Fruit fly (Drosophila melanogaster) whole organism, pupa: Measurements from ENCODE around the gene AttD.

ENCODE experiments used
- CG10348 ChIP-seq: fragments of 200-800 bp; sonication (Bioruptor generic); IDR thresholded peaks from 2 replicates; pipeline ENCODE4 v1.3.6; 2022; ENCODE audit warnings: missing biosample characterization, missing genetic modification characterization
- CG12605 ChIP-seq: fragments of 200-800 bp; sonication (Bioruptor generic); IDR thresholded peaks from 2 replicates; pipeline ENCODE4 v1.3.6; 2022; ENCODE audit warnings: missing biosample characterization, missing genetic modification characterization
- CG13204 ChIP-seq: fragments of 200-800 bp; sonication (Bioruptor generic); optimal IDR thresholded peaks from 2 replicates; lab custom pipeline; 2018; ENCODE audit warnings: missing biosample characterization, mild to moderate bottlenecking, missing genetic modification characterization, moderate library complexity
- CG14655 ChIP-seq: fragments of 200-800 bp; sonication (Bioruptor generic); optimal IDR thresholded peaks from 3 replicates; lab custom pipeline; 2017; ENCODE audit warnings: mild to moderate bottlenecking, missing biosample characterization, missing genetic modification reagents, missing genetic modification characterization
- CG15710 ChIP-seq: fragments of 200-800 bp; sonication (Bioruptor generic); optimal IDR thresholded peaks from 2 replicates; lab custom pipeline; 2018; ENCODE audit warnings: missing biosample characterization, mild to moderate bottlenecking, missing genetic modification characterization, moderate library complexity
- CG17806 ChIP-seq: fragments of 200-800 bp; sonication (Bioruptor generic); optimal IDR thresholded peaks from 2 replicates; lab custom pipeline; 2018; ENCODE audit warnings: missing biosample characterization, mild to moderate bottlenecking, missing genetic modification characterization, moderate library complexity
- CG32121 ChIP-seq: fragments of 200-800 bp; sonication (Bioruptor generic); IDR thresholded peaks from 2 replicates; pipeline ENCODE4 v1.3.6; 2022; ENCODE audit warnings: missing biosample characterization, missing genetic modification characterization
- CG34367 ChIP-seq: fragments of 200-800 bp; sonication (Bioruptor generic); optimal IDR thresholded peaks from 2 replicates; lab custom pipeline; 2018; ENCODE audit warnings: missing biosample characterization, mild to moderate bottlenecking, missing genetic modification characterization
- CG4496 ChIP-seq: fragments of 200-800 bp; sonication (Bioruptor generic); IDR thresholded peaks from 3 replicates; pipeline ENCODE4 v1.3.6; 2022; ENCODE audit warnings: missing biosample characterization, missing genetic modification characterization
- CG8159 ChIP-seq: fragments of 200-800 bp; sonication (Bioruptor generic); optimal IDR thresholded peaks from 3 replicates; lab custom pipeline; 2018; ENCODE audit warnings: missing biosample characterization, mild to moderate bottlenecking, missing genetic modification characterization, moderate library complexity
- CG8301 ChIP-seq: fragments of 200-800 bp; sonication (Bioruptor generic); optimal IDR thresholded peaks from 2 replicates; lab custom pipeline; 2018; ENCODE audit warnings: missing biosample characterization, mild to moderate bottlenecking, missing genetic modification characterization
- CG9948 ChIP-seq: fragments of 200-800 bp; sonication (Bioruptor generic); optimal IDR thresholded peaks from 2 replicates; lab custom pipeline; 2018; ENCODE audit warnings: missing biosample characterization, mild to moderate bottlenecking, missing genetic modification characterization, moderate library complexity
- D1 ChIP-seq: fragments of 200-800 bp; sonication (Bioruptor generic); optimal IDR thresholded peaks from 2 replicates; lab custom pipeline; 2018; ENCODE audit warnings: missing biosample characterization, mild to moderate bottlenecking, missing genetic modification characterization, moderate library complexity
- EcR ChIP-seq: fragments of 200-800 bp; sonication (Bioruptor generic); optimal IDR thresholded peaks from 3 replicates; lab custom pipeline; 2019; ENCODE audit warnings: missing biosample characterization, missing genetic modification characterization, mild to moderate bottlenecking, moderate library complexity, missing genetic modification reagents
- Ets98B ChIP-seq: fragments of 200-800 bp; sonication (Bioruptor generic); IDR thresholded peaks from 2 replicates; pipeline ENCODE4 v1.3.6; 2022; ENCODE audit warnings: missing biosample characterization, missing genetic modification characterization
- Pif1A ChIP-seq: fragments of 200-800 bp; sonication (Bioruptor generic); optimal IDR thresholded peaks from 3 replicates; lab custom pipeline; 2016; ENCODE audit warnings: missing biosample characterization, missing genetic modification characterization
- Pif1B ChIP-seq: fragments of 200-800 bp; sonication (Bioruptor generic); optimal IDR thresholded peaks from 3 replicates; lab custom pipeline; 2016; ENCODE audit warnings: missing biosample characterization, missing genetic modification characterization
- Snoo ChIP-seq: fragments of 200-800 bp; sonication (Bioruptor generic); optimal IDR thresholded peaks from 3 replicates; lab custom pipeline; 2017; ENCODE audit warnings: missing biosample characterization, mild to moderate bottlenecking, missing genetic modification characterization, inconsistent platforms
- fd96Ca ChIP-seq: fragments of 200-800 bp; sonication (Bioruptor generic); IDR thresholded peaks from 3 replicates; pipeline ENCODE4 v1.3.6; 2022; ENCODE audit warnings: missing biosample characterization, missing genetic modification characterization
- gl ChIP-seq: fragments of 200-800 bp; sonication (Bioruptor generic); optimal IDR thresholded peaks from 2 replicates; lab custom pipeline; 2018; ENCODE audit warnings: missing biosample characterization, mild to moderate bottlenecking, missing genetic modification characterization
- rn ChIP-seq: fragments of 200-800 bp; sonication (Bioruptor generic); IDR thresholded peaks from 2 replicates; pipeline ENCODE4 v1.3.6; 2022; ENCODE audit warnings: missing biosample characterization, missing genetic modification characterization

Gene AttD

dm6 chr3R:17618699-17619150, 6.3 kb upstream of the AttD start, which contains the start of the genes CG14324 and CG14326:
CG14324 (minus strand) TSS chr3R:17618799.
CG14326 (plus strand) TSS chr3R:17619100.
- TF ChIP-seq CG10348 (GFP tag; lab: Robert Waterston, UW) (no peak), CG17806 (tag; lab: Kevin White, UChicago) (no peak), CG8159 (no peak), rn (no peak), CG15710 (no peak), CG32121 (GFP tag; lab: Robert Waterston, UW) (no peak), Pif1B (GFP tag; lab: Kevin White, UChicago) (no peak), CG4496 (GFP tag; lab: Robert Waterston, UW) (no peak)

- peak; percentile 79 for TF ChIP-seq Ets98B (GFP tag; lab: Robert Waterston, UW)
- peak; percentile 55 for TF ChIP-seq CG17806 (tag; lab: Kevin White, UChicago)
- peak; percentile 58; the same call in 1 of the 2 replicates for TF ChIP-seq rn
- TF ChIP-seq CG15710: peak; percentile 55
- TF ChIP-seq D1 (tag; lab: Kevin White, UChicago): peak; percentile 45
- TF ChIP-seq CG4496 (GFP tag; lab: Robert Waterston, UW): peak; percentile 83
- peak; percentile 61 for TF ChIP-seq Pif1A (GFP tag; lab: Kevin White, UChicago)
- TF ChIP-seq Pif1B (GFP tag; lab: Kevin White, UChicago): peak; percentile 82
- peak; percentile 36 for TF ChIP-seq CG9948 (tag; lab: Kevin White, UChicago)
- peak; percentile 98 for TF ChIP-seq CG12605 (GFP tag; lab: Robert Waterston, UW)
- peak; percentile 55 for TF ChIP-seq CG32121 (GFP tag; lab: Robert Waterston, UW)
- TF ChIP-seq CG10348 (GFP tag; lab: Robert Waterston, UW): no peak
- peak; percentile 68 for TF ChIP-seq CG8159
- TF ChIP-seq fd96Ca: peak; percentile 64
- peak; percentile 39 for TF ChIP-seq CG13204 (GFP tag; lab: Kevin White, UChicago)
- peak; percentile 46 for TF ChIP-seq EcR
- peak; percentile 87 for TF ChIP-seq gl (tag; lab: Kevin White, UChicago)
- TF ChIP-seq CG34367: peak; percentile 30
- TF ChIP-seq CG8301: peak; percentile 66
- peak; percentile 47 for TF ChIP-seq Snoo (tag; lab: Kevin White, UChicago)
- peak; percentile 62 for TF ChIP-seq CG14655 (GFP tag; lab: Kevin White, UChicago)
Observed at dm6 chr3R:17619726-17620282, 5.3 kb upstream of the AttD start.

- TF ChIP-seq gl (tag; lab: Kevin White, UChicago): no peak
- TF ChIP-seq EcR: no peak
- no peak for TF ChIP-seq CG9948 (tag; lab: Kevin White, UChicago)
- no peak for TF ChIP-seq CG34367
- no peak for TF ChIP-seq Pif1B (GFP tag; lab: Kevin White, UChicago)
- TF ChIP-seq Ets98B (GFP tag; lab: Robert Waterston, UW): no peak
- no peak for TF ChIP-seq CG17806 (tag; lab: Kevin White, UChicago)
- TF ChIP-seq rn: no peak
- TF ChIP-seq CG4496 (GFP tag; lab: Robert Waterston, UW): no peak
- no peak for TF ChIP-seq CG10348 (GFP tag; lab: Robert Waterston, UW)
- no peak for TF ChIP-seq CG15710
- TF ChIP-seq CG14655 (GFP tag; lab: Kevin White, UChicago): no peak
- TF ChIP-seq Snoo (tag; lab: Kevin White, UChicago): no peak
Observed at dm6 chr3R:17622062-17622766, 2.9 kb upstream of the AttD start, which contains the start of gene CG14323. CG14323 (minus strand) TSS chr3R:17622112.

dm6 chr3R:17624549-17624948, 519 bp upstream of the AttD start:
- TF ChIP-seq CG14655 (GFP tag; lab: Kevin White, UChicago): no peak
- TF ChIP-seq Pif1A (GFP tag; lab: Kevin White, UChicago): no peak
- TF ChIP-seq CG34367: no peak
- TF ChIP-seq rn: no peak
- no peak for TF ChIP-seq Ets98B (GFP tag; lab: Robert Waterston, UW)
- TF ChIP-seq fd96Ca: no peak
- no peak for TF ChIP-seq CG17806 (tag; lab: Kevin White, UChicago)
- no peak for TF ChIP-seq gl (tag; lab: Kevin White, UChicago)
- no peak for TF ChIP-seq CG13204 (GFP tag; lab: Kevin White, UChicago)
- TF ChIP-seq EcR: no peak
- TF ChIP-seq Pif1B (GFP tag; lab: Kevin White, UChicago): no peak
- TF ChIP-seq Snoo (tag; lab: Kevin White, UChicago): no peak
- no peak for TF ChIP-seq CG8159
- TF ChIP-seq CG10348 (GFP tag; lab: Robert Waterston, UW): no peak
- TF ChIP-seq CG32121 (GFP tag; lab: Robert Waterston, UW): no peak

dm6 chr3R:17626827-17627226, 1.8 kb downstream of the AttD start, which contains the start of gene CG14325:
CG14325 (plus strand) TSS chr3R:17627127.
- no peak for TF ChIP-seq CG34367
- TF ChIP-seq CG4496 (GFP tag; lab: Robert Waterston, UW): no peak
- no peak for TF ChIP-seq CG15710
- no peak for TF ChIP-seq Snoo (tag; lab: Kevin White, UChicago)
- no peak for TF ChIP-seq CG13204 (GFP tag; lab: Kevin White, UChicago)
- no peak for TF ChIP-seq CG9948 (tag; lab: Kevin White, UChicago)
- TF ChIP-seq rn: no peak
- no peak for TF ChIP-seq gl (tag; lab: Kevin White, UChicago)
- TF ChIP-seq CG8159: no peak
- TF ChIP-seq CG17806 (tag; lab: Kevin White, UChicago): no peak
- TF ChIP-seq D1 (tag; lab: Kevin White, UChicago): no peak
- no peak for TF ChIP-seq CG12605 (GFP tag; lab: Robert Waterston, UW)
- no peak for TF ChIP-seq CG10348 (GFP tag; lab: Robert Waterston, UW)
- TF ChIP-seq CG14655 (GFP tag; lab: Kevin White, UChicago): no peak
- no peak for TF ChIP-seq Pif1B (GFP tag; lab: Kevin White, UChicago)
- no peak for TF ChIP-seq CG8301
- no peak for TF ChIP-seq Pif1A (GFP tag; lab: Kevin White, UChicago)
- no peak for TF ChIP-seq CG32121 (GFP tag; lab: Robert Waterston, UW)
- no peak for TF ChIP-seq fd96Ca
- no peak for TF ChIP-seq Ets98B (GFP tag; lab: Robert Waterston, UW)
